Fruit fly (Drosophila melanogaster) whole organism, embryonic: ENCODE results near the gene Ctu2.
A peak's percentile ranks its signal among the peaks of the same experiment; 100 is the strongest.

Experiments
- Adf1 ChIP-seq: fragments of 200-800 bp; sonication (Bioruptor generic); IDR thresholded peaks from 2 replicates; pipeline ENCODE4 v1.3.6; 2022; ENCODE audit warnings: missing biosample characterization, missing genetic modification characterization
- Bgb ChIP-seq: fragments of 200-800 bp; sonication (Bioruptor generic); IDR thresholded peaks from 2 replicates; pipeline ENCODE4 v1.3.6; 2022; ENCODE audit warnings: missing biosample characterization, missing genetic modification characterization; ENCODE audit not compliant: partially characterized antibody
- C15 ChIP-seq: fragments of 200-800 bp; sonication (Bioruptor generic); IDR thresholded peaks from 3 replicates; pipeline ENCODE4 v1.3.6; 2022; ENCODE audit warnings: missing biosample characterization, missing genetic modification characterization
- CG10321 ChIP-seq: fragments of 200-800 bp; sonication (Bioruptor generic); IDR thresholded peaks from 2 replicates; pipeline ENCODE4 v1.3.6; 2022; ENCODE audit warnings: missing biosample characterization, missing genetic modification characterization
- CG10959 ChIP-seq: fragments of 200-800 bp; sonication (Bioruptor generic); IDR thresholded peaks from 2 replicates; pipeline ENCODE4 v1.3.6; 2022; ENCODE audit warnings: missing biosample characterization, missing genetic modification characterization
- CG11456 ChIP-seq: fragments of 200-800 bp; sonication (Bioruptor generic); IDR thresholded peaks from 3 replicates; pipeline ENCODE4 v1.3.6; 2022; ENCODE audit warnings: missing biosample characterization, missing genetic modification characterization
- CG12299 ChIP-seq: fragments of 200-800 bp; sonication (Bioruptor generic); optimal IDR thresholded peaks from 2 replicates; lab custom pipeline; 2018; ENCODE audit warnings: missing biosample characterization, mild to moderate bottlenecking, missing genetic modification characterization
- CG13287 ChIP-seq: fragments of 200-800 bp; sonication (Bioruptor generic); IDR thresholded peaks from 2 replicates; pipeline ENCODE4 v1.3.6; 2022; ENCODE audit warnings: missing biosample characterization, missing genetic modification characterization; ENCODE audit not compliant: partially characterized antibody
- CG13624 ChIP-seq: fragments of 200-800 bp; sonication (Bioruptor generic); optimal IDR thresholded peaks from 2 replicates; lab custom pipeline; 2016; ENCODE audit warnings: missing biosample characterization, missing genetic modification characterization
- CG14860 ChIP-seq: fragments of 200-800 bp; sonication (Bioruptor generic); IDR thresholded peaks from 3 replicates; pipeline ENCODE4 v1.3.6; 2022; ENCODE audit warnings: missing biosample characterization, missing genetic modification characterization; ENCODE audit not compliant: partially characterized antibody
- CG15601 ChIP-seq: fragments of 200-800 bp; sonication (Bioruptor generic); optimal IDR thresholded peaks from 3 replicates; lab custom pipeline; 2019; ENCODE audit warnings: missing biosample characterization, mild to moderate bottlenecking, missing genetic modification characterization, moderate library complexity
- CG1603 ChIP-seq: fragments of 200-800 bp; sonication (Bioruptor generic); optimal IDR thresholded peaks from 2 replicates; lab custom pipeline; 2019; ENCODE audit warnings: missing biosample characterization, mild to moderate bottlenecking, missing genetic modification characterization, moderate library complexity
- CG16813 ChIP-seq: fragments of 200-800 bp; sonication (Bioruptor generic); IDR thresholded peaks from 3 replicates; pipeline ENCODE4 v1.3.6; 2022; ENCODE audit warnings: missing biosample characterization, missing genetic modification characterization; ENCODE audit not compliant: partially characterized antibody
- CG3995 ChIP-seq: fragments of 200-800 bp; sonication (Bioruptor generic); optimal IDR thresholded peaks from 3 replicates; lab custom pipeline; 2016; ENCODE audit warnings: missing biosample characterization, missing genetic modification characterization
- CG4730 ChIP-seq: fragments of 200-800 bp; sonication (Bioruptor generic); IDR thresholded peaks from 2 replicates; pipeline ENCODE4 v1.3.6; 2022; ENCODE audit warnings: missing biosample characterization, missing genetic modification characterization
- CG9932 ChIP-seq: fragments of 200-800 bp; sonication (Bioruptor generic); IDR thresholded peaks from 2 replicates; pipeline ENCODE4 v1.3.6; 2022; ENCODE audit warnings: missing biosample characterization, missing genetic modification characterization
- Doc3 ChIP-seq: fragments of 200-800 bp; sonication (Bioruptor generic); IDR thresholded peaks from 3 replicates; pipeline ENCODE4 v1.3.6; 2022; ENCODE audit warnings: missing biosample characterization, missing genetic modification characterization; ENCODE audit not compliant: partially characterized antibody
- Dp ChIP-seq: fragments of 200-800 bp; sonication (Bioruptor generic); optimal IDR thresholded peaks from 2 replicates; lab custom pipeline; 2018; ENCODE audit warnings: missing biosample characterization, mild to moderate bottlenecking, missing genetic modification characterization, moderate library complexity
- E2f2 ChIP-seq: fragments of 200-800 bp; sonication (Bioruptor generic); IDR thresholded peaks from 2 replicates; pipeline ENCODE4 v1.3.6; 2022; ENCODE audit warnings: missing biosample characterization, missing genetic modification characterization
- H2.0 ChIP-seq: fragments of 200-800 bp; sonication (Bioruptor generic); IDR thresholded peaks from 2 replicates; pipeline ENCODE4 v1.3.6; 2022; ENCODE audit warnings: missing biosample characterization, missing genetic modification characterization
- HHEX ChIP-seq: fragments of 200-800 bp; sonication (Bioruptor generic); optimal IDR thresholded peaks from 3 replicates; lab custom pipeline; 2017; ENCODE audit warnings: missing biosample characterization, mild to moderate bottlenecking, missing genetic modification characterization, missing genetic modification reagents
- Max ChIP-seq: fragments of 200-800 bp; sonication (Bioruptor generic); optimal IDR thresholded peaks from 2 replicates; lab custom pipeline; 2016; ENCODE audit warnings: missing biosample characterization, mild to moderate bottlenecking, missing genetic modification characterization
- NC2α ChIP-seq: fragments of 200-800 bp; sonication (Bioruptor generic); optimal IDR thresholded peaks from 2 replicates; lab custom pipeline; 2016; ENCODE audit warnings: missing biosample characterization, missing genetic modification characterization
- Oli ChIP-seq: fragments of 200-800 bp; sonication (Bioruptor generic); optimal IDR thresholded peaks from 2 replicates; lab custom pipeline; 2018; ENCODE audit warnings: missing biosample characterization, mild to moderate bottlenecking, missing genetic modification characterization, moderate library complexity
- Rx ChIP-seq: fragments of 200-800 bp; sonication (Bioruptor generic); IDR thresholded peaks from 2 replicates; pipeline ENCODE4 v1.3.6; 2022; ENCODE audit warnings: missing biosample characterization, missing genetic modification characterization
- Sry-β ChIP-seq: fragments of 200-800 bp; sonication (Bioruptor generic); optimal IDR thresholded peaks from 2 replicates; lab custom pipeline; 2018; ENCODE audit warnings: missing biosample characterization, mild to moderate bottlenecking, missing genetic modification characterization, moderate library complexity
- Trl ChIP-seq, 3 experiments: fragments of >200 bp in 2 of 3; fragments of 200-800 bp in 1 of 3; sonication (Bioruptor generic) in 1 of 3; optimal IDR thresholded peaks; 2 replicates in 1 of 3; 3 replicates in 2 of 3; lab custom pipeline; 2016 to 2017; ENCODE audit warnings: missing biosample characterization in 1 of 3, missing genetic modification characterization in 1 of 3
- YL-1 ChIP-seq: fragments of 200-800 bp; sonication (Bioruptor generic); optimal IDR thresholded peaks from 3 replicates; lab custom pipeline; 2017; ENCODE audit warnings: missing biosample characterization, mild to moderate bottlenecking, missing genetic modification characterization
- al ChIP-seq: fragments of 200-800 bp; sonication (Bioruptor generic); IDR thresholded peaks from 2 replicates; pipeline ENCODE4 v1.3.6; 2022; ENCODE audit warnings: missing biosample characterization, missing genetic modification characterization
- bbx ChIP-seq: fragments of 200-800 bp; sonication (Bioruptor generic); IDR thresholded peaks from 2 replicates; pipeline ENCODE4 v1.3.6; 2022; ENCODE audit warnings: missing biosample characterization, missing genetic modification characterization; ENCODE audit not compliant: partially characterized antibody
- cato ChIP-seq: fragments of 200-800 bp; sonication (Bioruptor generic); optimal IDR thresholded peaks from 2 replicates; lab custom pipeline; 2016; ENCODE audit warnings: missing biosample characterization, missing genetic modification characterization, borderline replicate concordance
- disco-r ChIP-seq: fragments of 200-800 bp; sonication (Bioruptor generic); optimal IDR thresholded peaks from 2 replicates; lab custom pipeline; 2016; ENCODE audit warnings: missing biosample characterization, missing genetic modification characterization
- dm ChIP-seq: fragments of 200-800 bp; sonication (Bioruptor generic); optimal IDR thresholded peaks from 3 replicates; lab custom pipeline; 2016; ENCODE audit warnings: missing biosample characterization, missing genetic modification characterization
- ems ChIP-seq: fragments of 200-800 bp; sonication (Bioruptor generic); optimal IDR thresholded peaks from 3 replicates; lab custom pipeline; 2016; ENCODE audit warnings: missing biosample characterization, missing genetic modification characterization
- hbn ChIP-seq: fragments of 200-800 bp; sonication (Bioruptor generic); IDR thresholded peaks from 2 replicates; pipeline ENCODE4 v1.3.6; 2022; ENCODE audit warnings: missing biosample characterization, missing genetic modification characterization; ENCODE audit not compliant: partially characterized antibody
- lov ChIP-seq, 2 experiments: fragments of 200-800 bp in 1 of 2; fragments of >200 bp in 1 of 2; sonication (Bioruptor generic) in 1 of 2; IDR thresholded peaks in 1 of 2; optimal IDR thresholded peaks in 1 of 2; 2 replicates in 1 of 2; 3 replicates in 1 of 2; pipeline versions ENCODE4 v1.3.6 to Lab custom; 2017 to 2022; ENCODE audit warnings: missing biosample characterization in 1 of 2, missing genetic modification characterization in 1 of 2
- org-1 ChIP-seq: fragments of 200-800 bp; sonication (Bioruptor generic); optimal IDR thresholded peaks from 2 replicates; lab custom pipeline; 2017; ENCODE audit warnings: missing biosample characterization, missing genetic modification characterization
- pzg ChIP-seq: fragments of 200-800 bp; sonication (Bioruptor generic); optimal IDR thresholded peaks from 3 replicates; lab custom pipeline; 2018; ENCODE audit warnings: missing biosample characterization, mild to moderate bottlenecking, missing genetic modification characterization, moderate library complexity
- ranshi ChIP-seq: fragments of 200-800 bp; sonication (Bioruptor generic); IDR thresholded peaks from 2 replicates; pipeline ENCODE4 v1.3.6; 2022; ENCODE audit warnings: missing biosample characterization, missing genetic modification characterization
- seq ChIP-seq: fragments of 200-800 bp; sonication (Bioruptor generic); IDR thresholded peaks from 2 replicates; pipeline ENCODE4 v1.3.6; 2022; ENCODE audit warnings: missing biosample characterization, missing genetic modification characterization
- sna ChIP-seq: fragments of 200-800 bp; sonication (Bioruptor generic); IDR thresholded peaks from 2 replicates; pipeline ENCODE4 v1.3.6; 2022; ENCODE audit warnings: missing biosample characterization, missing genetic modification characterization; ENCODE audit not compliant: partially characterized antibody
- sqz ChIP-seq: fragments of 200-800 bp; sonication (Bioruptor generic); optimal IDR thresholded peaks from 3 replicates; lab custom pipeline; 2018; ENCODE audit warnings: missing biosample characterization, mild to moderate bottlenecking, missing genetic modification characterization
- stwl ChIP-seq: fragments of 200-800 bp; sonication (Bioruptor generic); optimal IDR thresholded peaks from 3 replicates; lab custom pipeline; 2018; ENCODE audit warnings: missing biosample characterization, mild to moderate bottlenecking, missing genetic modification characterization, moderate library complexity
- tna ChIP-seq: fragments of 200-800 bp; sonication (Bioruptor generic); IDR thresholded peaks from 2 replicates; pipeline ENCODE4 v1.3.6; 2022; ENCODE audit warnings: missing biosample characterization, missing genetic modification characterization; ENCODE audit not compliant: partially characterized antibody
- trh ChIP-seq: fragments of 200-800 bp; sonication (Bioruptor generic); optimal IDR thresholded peaks from 2 replicates; lab custom pipeline; 2016; ENCODE audit warnings: missing biosample characterization, missing genetic modification characterization
- vnd ChIP-seq: fragments of 200-800 bp; sonication (Bioruptor generic); IDR thresholded peaks from 3 replicates; pipeline ENCODE4 v1.3.6; 2022; ENCODE audit warnings: missing biosample characterization, missing genetic modification characterization; ENCODE audit not compliant: partially characterized antibody
- wek ChIP-seq: fragments of 200-800 bp; sonication (Bioruptor generic); optimal IDR thresholded peaks from 3 replicates; lab custom pipeline; 2018; ENCODE audit warnings: missing biosample characterization, mild to moderate bottlenecking, missing genetic modification characterization, moderate library complexity
- z ChIP-seq: fragments of 200-800 bp; sonication (Bioruptor generic); IDR thresholded peaks from 3 replicates; pipeline ENCODE4 v1.3.6; 2022; ENCODE audit warnings: missing biosample characterization, missing genetic modification characterization
- zen2 ChIP-seq: fragments of 200-800 bp; sonication (Bioruptor generic); IDR thresholded peaks from 3 replicates; pipeline ENCODE4 v1.3.6; 2022; ENCODE audit warnings: missing biosample characterization, missing genetic modification characterization; ENCODE audit not compliant: partially characterized antibody

Ctu2 gene

DNA sequence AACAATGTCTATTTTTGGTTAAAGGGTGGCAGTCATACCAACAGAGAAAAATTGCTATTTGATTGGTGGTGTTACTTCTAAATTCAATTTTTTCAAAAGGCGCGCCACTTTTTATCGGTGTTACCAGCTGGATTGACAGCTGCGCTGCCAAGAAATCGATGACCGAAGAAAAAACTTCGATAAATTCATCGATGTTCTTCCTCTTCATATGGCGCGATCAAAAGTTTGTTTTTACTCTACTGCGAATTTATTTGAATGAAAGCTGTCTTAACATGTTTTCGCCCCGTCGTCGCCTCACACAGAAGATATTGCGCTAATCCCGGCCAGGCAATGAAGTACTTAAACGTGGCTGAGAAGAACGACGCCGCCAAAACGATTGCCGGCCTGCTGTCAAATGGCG is 4.9 kb upstream of the Ctu2 start, which contains the start of gene Top3alpha (continued):
- TF ChIP-seq stwl = peak; percentile 49
- TF ChIP-seq C15 (GFP tag; lab: Robert Waterston, UW) = no peak
- TF ChIP-seq seq (GFP tag; lab: Robert Waterston, UW) = no peak
- TF ChIP-seq zen2 (GFP tag; lab: Robert Waterston, UW) = peak; percentile 70
- TF ChIP-seq Sry-β = no peak
- no peak for TF ChIP-seq cato (GFP tag; lab: Kevin White, UChicago)
- peak; percentile 99 for TF ChIP-seq Dp
- no peak for TF ChIP-seq CG15601 (tag; lab: Kevin White, UChicago)
- TF ChIP-seq pzg (GFP tag; lab: Kevin White, UChicago) = peak; percentile 83
- TF ChIP-seq org-1 (GFP tag; lab: Kevin White, UChicago) = no peak
- TF ChIP-seq Max = no peak
- peak; percentile 57 for TF ChIP-seq hbn
- peak; percentile 52; the same call in 1 of the 2 replicates for TF ChIP-seq sna (GFP tag; lab: Robert Waterston, UW)
- no peak for TF ChIP-seq sqz (GFP tag; lab: Kevin White, UChicago)
- peak; percentile 74 for TF ChIP-seq Bgb (GFP tag; lab: Robert Waterston, UW)
- TF ChIP-seq vnd (GFP tag; lab: Robert Waterston, UW) = peak; percentile 48
- no peak for TF ChIP-seq lov (optimal IDR thresholded peaks at IDR 0.05; lab: Kevin White, UChicago)
- TF ChIP-seq lov (GFP tag; IDR thresholded peaks at IDR 0.05; lab: Robert Waterston, UW) = no peak
- peak; percentile 58 for TF ChIP-seq Doc3 (GFP tag; lab: Robert Waterston, UW)
- peak; percentile 30 for TF ChIP-seq CG13624
- peak; percentile 64 for TF ChIP-seq CG16813 (GFP tag; lab: Robert Waterston, UW)
- TF ChIP-seq CG10959 (GFP tag; lab: Robert Waterston, UW) = no peak
- no peak for TF ChIP-seq CG4730
- peak; percentile 73 for TF ChIP-seq tna (GFP tag; lab: Robert Waterston, UW)
- peak; percentile 32; the same call in 1 of the 2 replicates for TF ChIP-seq Adf1 (GFP tag; lab: Robert Waterston, UW)
- TF ChIP-seq z (GFP tag; lab: Robert Waterston, UW) = no peak
- TF ChIP-seq disco-r (GFP tag; lab: Kevin White, UChicago) = no peak
- TF ChIP-seq NC2α (GFP tag; lab: Kevin White, UChicago) = no peak
- TF ChIP-seq E2f2 (GFP tag; lab: Robert Waterston, UW) = peak; percentile 99
- TF ChIP-seq CG14860 (GFP tag; lab: Robert Waterston, UW) = peak; percentile 57; the same call in 1 of the 3 replicates
- no peak for TF ChIP-seq ems (GFP tag; lab: Kevin White, UChicago)
- no peak for TF ChIP-seq CG10321
- no peak for TF ChIP-seq al (GFP tag; lab: Robert Waterston, UW)
- TF ChIP-seq Oli (tag; lab: Kevin White, UChicago) = no peak
- TF ChIP-seq dm (GFP tag; lab: Kevin White, UChicago) = no peak
- no peak for TF ChIP-seq CG12299 (tag; lab: Kevin White, UChicago)
- TF ChIP-seq bbx (GFP tag; lab: Robert Waterston, UW) = peak; percentile 78; the same call in 1 of the 2 replicates
- no peak for TF ChIP-seq CG11456 (GFP tag; lab: Robert Waterston, UW)
- TF ChIP-seq trh (GFP tag; lab: Kevin White, UChicago) = no peak
- TF ChIP-seq wek (GFP tag; lab: Kevin White, UChicago) = no peak
- peak; percentile 47 for TF ChIP-seq YL-1 (GFP tag; lab: Kevin White, UChicago)
- no peak for TF ChIP-seq CG1603 (tag; lab: Kevin White, UChicago)
- no peak for TF ChIP-seq HHEX (GFP tag; lab: Kevin White, UChicago)
- no peak for TF ChIP-seq CG9932
- TF ChIP-seq ranshi (GFP tag; lab: Robert Waterston, UW) = no peak
- TF ChIP-seq CG13287 = peak; percentile 84
- no peak for TF ChIP-seq H2.0 (GFP tag; lab: Robert Waterston, UW)
- TF ChIP-seq Trl (optimal IDR thresholded peaks at IDR 0.05; lab: Kevin White, UChicago) = no peak
- TF ChIP-seq Trl (GFP tag; optimal IDR thresholded peaks at IDR 0.05; lab: Kevin White, UChicago) = no peak
- no peak for TF ChIP-seq Rx (GFP tag; lab: Robert Waterston, UW)
- no peak for TF ChIP-seq CG3995
